Fruit fly (Drosophila melanogaster) whole organism, embryonic: ENCODE results near the gene Ilp1.

Experiments used
- C15 ChIP-seq: fragments of 200-800 bp; sonication (Bioruptor generic); IDR thresholded peaks from 3 replicates; pipeline ENCODE4 v1.3.6; 2022; ENCODE audit warnings: missing biosample characterization, missing genetic modification characterization
- CG10274 ChIP-seq: fragments of 200-800 bp; sonication (Bioruptor generic); optimal IDR thresholded peaks from 3 replicates; lab custom pipeline; 2017; ENCODE audit warnings: missing biosample characterization, mild to moderate bottlenecking, missing genetic modification characterization
- CG10366 ChIP-seq: fragments of 200-800 bp; sonication (Bioruptor generic); IDR thresholded peaks from 2 replicates; pipeline ENCODE4 v1.3.6; 2022; ENCODE audit warnings: missing biosample characterization, missing genetic modification characterization
- CG10565 ChIP-seq: fragments of 200-800 bp; sonication (Bioruptor generic); optimal IDR thresholded peaks from 3 replicates; lab custom pipeline; 2016; ENCODE audit warnings: missing biosample characterization, mild to moderate bottlenecking, missing genetic modification characterization
- CG11085 ChIP-seq: fragments of 200-800 bp; sonication (Bioruptor generic); IDR thresholded peaks from 2 replicates; pipeline ENCODE4 v1.3.6; 2022; ENCODE audit warnings: missing biosample characterization, missing genetic modification characterization
- CG11093 ChIP-seq: fragments of 200-800 bp; sonication (Bioruptor generic); IDR thresholded peaks from 3 replicates; pipeline ENCODE4 v1.3.6; 2022; ENCODE audit warnings: missing biosample characterization, missing genetic modification characterization
- CG12659 ChIP-seq: fragments of 200-800 bp; sonication (Bioruptor generic); optimal IDR thresholded peaks from 3 replicates; lab custom pipeline; 2017; ENCODE audit warnings: mild to moderate bottlenecking, missing biosample characterization, missing genetic modification reagents, missing genetic modification characterization
- CG13287 ChIP-seq: fragments of 200-800 bp; sonication (Bioruptor generic); IDR thresholded peaks from 2 replicates; pipeline ENCODE4 v1.3.6; 2022; ENCODE audit warnings: missing biosample characterization, missing genetic modification characterization; ENCODE audit not compliant: partially characterized antibody
- CG1602 ChIP-seq: fragments of 200-800 bp; sonication (Bioruptor generic); optimal IDR thresholded peaks from 3 replicates; lab custom pipeline; 2016; ENCODE audit warnings: missing biosample characterization, missing genetic modification characterization
- CG34422 ChIP-seq: fragments of 200-800 bp; sonication (Bioruptor generic); IDR thresholded peaks from 3 replicates; pipeline ENCODE4 v1.3.6; 2022; ENCODE audit warnings: missing biosample characterization, missing genetic modification characterization
- CG4360 ChIP-seq: fragments of 200-800 bp; sonication (Bioruptor generic); IDR thresholded peaks from 2 replicates; pipeline ENCODE4 v1.3.6; 2022; ENCODE audit warnings: missing biosample characterization, missing genetic modification characterization
- CG6791 ChIP-seq: fragments of 200-800 bp; sonication (Bioruptor generic); IDR thresholded peaks from 3 replicates; pipeline ENCODE4 v1.3.6; 2022; ENCODE audit warnings: missing biosample characterization, missing genetic modification characterization; ENCODE audit not compliant: partially characterized antibody
- CG7928 ChIP-seq: fragments of 200-800 bp; sonication (Bioruptor generic); optimal IDR thresholded peaks from 2 replicates; lab custom pipeline; 2017; ENCODE audit warnings: missing biosample characterization, mild to moderate bottlenecking, missing genetic modification characterization
- CG9437 ChIP-seq: fragments of 200-800 bp; sonication (Bioruptor generic); optimal IDR thresholded peaks from 2 replicates; lab custom pipeline; 2018; ENCODE audit warnings: missing biosample characterization, mild to moderate bottlenecking, missing genetic modification characterization
- CoRest ChIP-seq: fragments of 200-800 bp; sonication (Bioruptor generic); optimal IDR thresholded peaks from 3 replicates; lab custom pipeline; 2018; ENCODE audit warnings: missing biosample characterization, mild to moderate bottlenecking, missing genetic modification characterization, moderate library complexity
- Dfd ChIP-seq, 2 experiments: fragments of >200 bp; optimal IDR thresholded peaks; 2 replicates each; lab custom pipeline; 2017; ENCODE audit warnings: missing biosample characterization in 2 of 2, missing genetic modification characterization in 2 of 2
- HmgD ChIP-seq: fragments of 200-800 bp; sonication (Bioruptor generic); optimal IDR thresholded peaks from 3 replicates; lab custom pipeline; 2016; ENCODE audit warnings: missing biosample characterization, missing genetic modification characterization
- Hr39 ChIP-seq: fragments of >200 bp; optimal IDR thresholded peaks from 2 replicates; lab custom pipeline; 2017
- MTF-1 ChIP-seq: fragments of 200-800 bp; sonication (Bioruptor generic); optimal IDR thresholded peaks from 2 replicates; lab custom pipeline; 2018; ENCODE audit warnings: missing biosample characterization, mild to moderate bottlenecking, missing genetic modification characterization, borderline replicate concordance
- NFAT ChIP-seq: fragments of 200-800 bp; sonication (Bioruptor generic); IDR thresholded peaks from 2 replicates; pipeline ENCODE4 v1.3.6; 2022; ENCODE audit warnings: missing biosample characterization, missing genetic modification characterization
- NK7.1 ChIP-seq: fragments of 200-800 bp; sonication (Bioruptor generic); optimal IDR thresholded peaks from 3 replicates; lab custom pipeline; 2016; ENCODE audit warnings: missing biosample characterization, missing genetic modification characterization
- Neu2 ChIP-seq: fragments of 200-800 bp; sonication (Bioruptor generic); optimal IDR thresholded peaks from 3 replicates; lab custom pipeline; 2016; ENCODE audit warnings: missing biosample characterization, missing genetic modification characterization, borderline replicate concordance
- Scr ChIP-seq: fragments of 200-800 bp; sonication (Bioruptor generic); IDR thresholded peaks from 2 replicates; pipeline ENCODE4 v1.3.6; 2022; ENCODE audit warnings: missing biosample characterization, missing genetic modification characterization; ENCODE audit not compliant: partially characterized antibody
- Sin3A ChIP-seq: fragments of >200 bp; optimal IDR thresholded peaks from 2 replicates; lab custom pipeline; 2018
- Ssrp ChIP-seq: fragments of 200-800 bp; sonication (Bioruptor generic); optimal IDR thresholded peaks from 2 replicates; lab custom pipeline; 2018; ENCODE audit warnings: missing biosample characterization, mild to moderate bottlenecking, missing genetic modification characterization, moderate library complexity
- Xbp1 ChIP-seq: fragments of 200-800 bp; sonication (Bioruptor generic); optimal IDR thresholded peaks from 3 replicates; lab custom pipeline; 2016; ENCODE audit warnings: missing biosample characterization, mild to moderate bottlenecking, missing genetic modification characterization
- ash1 ChIP-seq: fragments of 200-800 bp; sonication (Bioruptor generic); optimal IDR thresholded peaks from 2 replicates; lab custom pipeline; 2018; ENCODE audit warnings: missing biosample characterization, mild to moderate bottlenecking, missing genetic modification characterization
- chn ChIP-seq: fragments of 200-800 bp; sonication (Bioruptor generic); optimal IDR thresholded peaks from 2 replicates; lab custom pipeline; 2016; ENCODE audit warnings: missing biosample characterization, missing genetic modification characterization
- cwo ChIP-seq: fragments of 200-800 bp; sonication (Bioruptor generic); optimal IDR thresholded peaks from 3 replicates; lab custom pipeline; 2017; ENCODE audit warnings: missing biosample characterization, missing genetic modification characterization, mild to moderate bottlenecking, moderate library complexity, missing genetic modification reagents
- dm ChIP-seq: fragments of 200-800 bp; sonication (Bioruptor generic); optimal IDR thresholded peaks from 3 replicates; lab custom pipeline; 2016; ENCODE audit warnings: missing biosample characterization, missing genetic modification characterization
- dmrt11E ChIP-seq: fragments of 200-800 bp; sonication (Bioruptor generic); optimal IDR thresholded peaks from 3 replicates; lab custom pipeline; 2018; ENCODE audit warnings: missing biosample characterization, mild to moderate bottlenecking, missing genetic modification characterization, moderate library complexity
- dysf ChIP-seq: fragments of 200-800 bp; sonication (Bioruptor generic); IDR thresholded peaks from 3 replicates; pipeline ENCODE4 v1.3.6; 2022; ENCODE audit warnings: missing biosample characterization, missing genetic modification characterization
- gfzf ChIP-seq: fragments of 200-800 bp; sonication (Bioruptor generic); optimal IDR thresholded peaks from 2 replicates; lab custom pipeline; 2016; ENCODE audit warnings: missing biosample characterization, mild to moderate bottlenecking, missing genetic modification characterization, moderate library complexity
- gro ChIP-seq: fragments of 200-800 bp; sonication (Bioruptor generic); optimal IDR thresholded peaks from 2 replicates; lab custom pipeline; 2016; ENCODE audit warnings: missing biosample characterization, missing genetic modification characterization
- kni ChIP-seq: fragments of 200-800 bp; sonication (Bioruptor generic); optimal IDR thresholded peaks from 3 replicates; lab custom pipeline; 2017; ENCODE audit warnings: mild to moderate bottlenecking, missing biosample characterization, missing genetic modification reagents, missing genetic modification characterization
- mam ChIP-seq: fragments of 200-800 bp; sonication (Bioruptor generic); optimal IDR thresholded peaks from 3 replicates; lab custom pipeline; 2016; ENCODE audit warnings: missing biosample characterization, missing genetic modification characterization
- oc ChIP-seq: fragments of 200-800 bp; sonication (Bioruptor generic); optimal IDR thresholded peaks from 2 replicates; lab custom pipeline; 2018; ENCODE audit warnings: missing biosample characterization, mild to moderate bottlenecking, missing genetic modification characterization, moderate library complexity
- phol ChIP-seq: fragments of 200-800 bp; sonication (Bioruptor generic); optimal IDR thresholded peaks from 3 replicates; lab custom pipeline; 2018; ENCODE audit warnings: missing biosample characterization, mild to moderate bottlenecking, missing genetic modification characterization, moderate library complexity
- sna ChIP-seq: fragments of 200-800 bp; sonication (Bioruptor generic); IDR thresholded peaks from 2 replicates; pipeline ENCODE4 v1.3.6; 2022; ENCODE audit warnings: missing biosample characterization, missing genetic modification characterization; ENCODE audit not compliant: partially characterized antibody
- tup ChIP-seq: fragments of 200-800 bp; sonication (Bioruptor generic); optimal IDR thresholded peaks from 2 replicates; lab custom pipeline; 2016; ENCODE audit warnings: missing biosample characterization, mild to moderate bottlenecking, missing genetic modification characterization, moderate library complexity
- unc-4 ChIP-seq: fragments of 200-800 bp; sonication (Bioruptor generic); IDR thresholded peaks from 2 replicates; pipeline ENCODE4 v1.3.6; 2022; ENCODE audit warnings: missing biosample characterization, missing genetic modification characterization; ENCODE audit not compliant: partially characterized antibody

Gene Ilp1

dm6 chr3L:9836524-9837047 is 38.4 kb downstream of the Ilp1 start, which contains the start of gene I-2 (continued):
- TF ChIP-seq CG12659 (peak; percentile 61), ash1 (GFP tag; lab: Kevin White, UChicago) (no peak), Sin3A (lab: Kevin White, UChicago) (peak; percentile 15), CG1602 (GFP tag; lab: Kevin White, UChicago) (no peak), sna (GFP tag; lab: Robert Waterston, UW) (peak; percentile 58), HmgD (peak; percentile 45), CG13287 (GFP tag; lab: Robert Waterston, UW) (peak; percentile 93), dm (GFP tag; lab: Kevin White, UChicago) (no peak), CoRest (tag; lab: Kevin White, UChicago) (peak; percentile 34), Scr (peak; percentile 86), CG6791 (GFP tag; lab: Robert Waterston, UW) (peak; percentile 88), CG11093 (GFP tag; lab: Robert Waterston, UW) (no peak), Ssrp (tag; lab: Kevin White, UChicago) (no peak), NK7.1 (GFP tag; lab: Kevin White, UChicago) (no peak), NFAT (GFP tag; lab: Robert Waterston, UW) (no peak), tup (GFP tag; lab: Kevin White, UChicago) (no peak), chn (GFP tag; lab: Kevin White, UChicago) (peak; percentile 22), Xbp1 (peak; percentile 34), phol (peak; percentile 31), CG9437 (GFP tag; lab: Kevin White, UChicago) (peak; percentile 26), gro (peak; percentile 61)

DNA sequence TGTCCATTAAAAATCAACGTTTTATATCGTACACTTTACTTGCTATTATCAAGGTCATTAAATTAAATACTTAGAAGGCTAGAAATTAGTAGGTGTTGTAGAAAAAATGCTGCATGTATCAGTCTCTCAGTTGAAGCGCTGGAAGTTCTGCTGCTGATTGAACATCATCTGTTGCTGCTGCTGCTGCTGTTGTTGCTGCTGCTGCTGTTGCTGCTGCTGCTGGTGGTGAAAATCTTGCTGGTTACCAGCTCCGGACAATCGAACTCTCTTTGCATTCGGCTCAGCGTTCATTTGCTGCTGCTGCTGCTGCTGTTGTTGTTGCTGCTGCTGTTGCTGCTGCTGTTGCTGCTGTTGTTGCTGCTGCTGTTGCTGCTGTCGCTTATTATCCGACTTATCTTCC is 38.8 kb downstream of the Ilp1 start:
- TF ChIP-seq MTF-1 (GFP tag; lab: Kevin White, UChicago): no peak
- peak; percentile 1 for TF ChIP-seq gfzf
- TF ChIP-seq CG34422: no peak
- TF ChIP-seq dmrt11E (tag; lab: Kevin White, UChicago): no peak
- TF ChIP-seq cwo (GFP tag; lab: Kevin White, UChicago): no peak
- no peak for TF ChIP-seq Neu2 (GFP tag; lab: Kevin White, UChicago)
- TF ChIP-seq C15 (GFP tag; lab: Robert Waterston, UW): no peak
- TF ChIP-seq CG10565: no peak
- TF ChIP-seq CG11085 (GFP tag; lab: Robert Waterston, UW): no peak
- TF ChIP-seq dysf (GFP tag; lab: Robert Waterston, UW): no peak
- no peak for TF ChIP-seq kni (GFP tag; lab: Kevin White, UChicago)
- no peak for TF ChIP-seq Hr39
- no peak for TF ChIP-seq CG10274 (GFP tag; lab: Kevin White, UChicago)
- 0 out of 2 replicates have a peak, but pooled peaks have one; percentile 15 for TF ChIP-seq CG4360 (GFP tag; lab: Robert Waterston, UW)
- TF ChIP-seq oc (tag; lab: Kevin White, UChicago): no peak
- TF ChIP-seq CG10366 (GFP tag; lab: Robert Waterston, UW): no peak
- TF ChIP-seq mam (GFP tag; lab: Kevin White, UChicago): no peak
- TF ChIP-seq Dfd (GFP tag; optimal IDR thresholded peaks at IDR 0.05; lab: Kevin White, UChicago): peak in 1 of 2 experiments; percentile 51
- TF ChIP-seq unc-4 (GFP tag; lab: Robert Waterston, UW): peak; percentile 2; the same call in 1 of the 2 replicates
- TF ChIP-seq CG7928 (GFP tag; lab: Kevin White, UChicago): no peak
